Worm (Caenorhabditis elegans) whole organism, young adult: ENCODE measurements around the gene str-204.

Experiments
- B0019.2 ChIP-seq: fragments of 200-800 bp; sonication (Bioruptor generic); conservative IDR thresholded peaks from 2 replicates; pipeline ENCODE4 v1.3.6; 2022; ENCODE audit warnings: missing genetic modification reagents, missing genetic modification characterization, missing compliant biosample characterization
- B0336.3 ChIP-seq: fragments of 200-800 bp; sonication (Bioruptor generic); IDR thresholded peaks from 2 replicates; pipeline ENCODE4 v1.3.6; 2022; ENCODE audit warnings: missing genetic modification characterization, missing compliant biosample characterization
- dox-1 ChIP-seq: fragments of 200-800 bp; sonication (Bioruptor generic); IDR thresholded peaks from 2 replicates; pipeline ENCODE4 v1.3.6; 2022; ENCODE audit warnings: missing genetic modification reagents, missing genetic modification characterization, missing compliant biosample characterization
- dpl-1 ChIP-seq: fragments of 150-350 bp; optimal IDR thresholded peaks from 2 replicates; lab custom pipeline; 2014; ENCODE audit warnings: missing biosample characterization, missing genetic modification reagents, missing genetic modification characterization
- lir-1 ChIP-seq: fragments of 200-800 bp; sonication (Bioruptor generic); conservative IDR thresholded peaks from 2 replicates; pipeline ENCODE4 v1.3.6; 2022; ENCODE audit warnings: missing genetic modification reagents, missing genetic modification characterization, missing compliant biosample characterization
- nfya-1 ChIP-seq: sonication (generic microtip); optimal IDR thresholded peaks from 2 replicates; lab custom pipeline; 2017; ENCODE audit warnings: antibody characterized with exemption, missing compliant biosample characterization, missing genetic modification characterization, borderline replicate concordance; ENCODE audit not compliant: insufficient read depth
- nhr-90 ChIP-seq: sonication (generic microtip); optimal IDR thresholded peaks from 2 replicates; lab custom pipeline; 2016; ENCODE audit warnings: missing genotype, mild to moderate bottlenecking, missing genetic modification characterization, missing compliant biosample characterization
- pha-4 ChIP-seq: fragments of 150-350 bp; sonication (generic microtip); optimal IDR thresholded peaks from 2 replicates; lab custom pipeline; 2014; ENCODE audit warnings: missing biosample characterization, missing genetic modification reagents, missing genetic modification characterization

DNA sequence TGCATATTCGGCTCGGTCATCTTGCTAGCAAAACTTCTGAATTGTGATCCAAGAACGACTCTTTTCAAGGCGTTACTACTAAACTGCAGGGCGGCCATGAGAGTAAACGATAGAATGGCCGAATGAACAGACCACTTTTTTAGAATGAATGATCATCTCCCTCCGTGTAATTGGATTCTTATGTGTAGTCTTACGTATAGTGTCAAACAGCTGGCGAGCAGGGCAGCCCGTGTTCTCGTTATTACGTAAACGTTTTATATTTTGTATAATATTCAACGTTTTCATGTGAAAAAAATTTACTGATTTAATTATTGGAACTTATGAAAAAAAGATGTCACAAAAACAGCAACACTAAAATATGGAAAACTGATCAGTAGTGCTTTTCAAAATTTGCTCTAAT lies 3.4 kb upstream of the str-204 start, which contains the start of gene F10D2.10:
- TF ChIP-seq dpl-1 (GFP tag; lab: Kevin White, UChicago): no peak
- TF ChIP-seq nfya-1: no peak
- TF ChIP-seq dox-1: no peak
- no peak for TF ChIP-seq B0336.3 (GFP tag; lab: Robert Waterston, UW)
- TF ChIP-seq nhr-90 (tag; lab: Kevin White, UChicago): no peak
- TF ChIP-seq lir-1 (GFP tag; lab: Robert Waterston, UW): no peak
- TF ChIP-seq pha-4 (tag; lab: Kevin White, UChicago): no peak
- TF ChIP-seq B0019.2 (GFP tag; lab: Robert Waterston, UW): no peak
